Worm (Caenorhabditis elegans) whole organism, young adult: Measurements from ENCODE around the gene F54E4.2.

Experiments
- F57A8.1 ChIP-seq: fragments of 200-800 bp; sonication (Bioruptor generic); optimal IDR thresholded peaks from 2 replicates; lab custom pipeline; 2018; ENCODE audit warnings: mild to moderate bottlenecking, missing genetic modification characterization, moderate library complexity, missing compliant biosample characterization
- hmg-1.2 ChIP-seq: fragments of 200-800 bp; sonication (Bioruptor generic); IDR thresholded peaks from 2 replicates; pipeline ENCODE4 v1.3.6; 2022; ENCODE audit warnings: missing genetic modification reagents, missing genetic modification characterization, missing compliant biosample characterization
- let-607 ChIP-seq, 2 experiments: fragments of 200-800 bp in 1 of 2; sonication (Bioruptor generic) in 1 of 2; sonication (generic microtip) in 1 of 2; optimal IDR thresholded peaks; 2 replicates each; lab custom pipeline; 2016 to 2018; ENCODE audit warnings: mild to moderate bottlenecking in 2 of 2, missing compliant biosample characterization in 2 of 2, missing genetic modification characterization in 2 of 2, moderate library complexity in 2 of 2, missing genotype in 1 of 2
- madf-8 ChIP-seq: fragments of 200-800 bp; sonication (Bioruptor generic); conservative IDR thresholded peaks from 2 replicates; pipeline ENCODE4 v1.3.6; 2022; ENCODE audit warnings: missing genetic modification reagents, missing genetic modification characterization, missing compliant biosample characterization
- snpc-1.1 ChIP-seq: sonication (generic microtip); optimal IDR thresholded peaks from 2 replicates; lab custom pipeline; 2017; ENCODE audit warnings: missing genetic modification characterization, mild to moderate bottlenecking, missing compliant biosample characterization, antibody characterized with exemption, moderate library complexity, missing genotype, missing genetic modification reagents; ENCODE audit not compliant: insufficient read depth
- snpc-4 ChIP-seq, 5 experiments: fragments of 150-350 bp in 1 of 5; sonication (generic microtip) in 4 of 5; optimal IDR thresholded peaks; 2 replicates each; lab custom pipeline; 2014 to 2018; ENCODE audit warnings: missing genetic modification characterization in 5 of 5, missing biosample characterization in 3 of 5, antibody characterized with exemption in 2 of 5, mild to moderate bottlenecking in 2 of 5, missing compliant biosample characterization in 2 of 5, missing genotype in 2 of 5, moderate library complexity in 2 of 5, missing genetic modification reagents in 1 of 5

ce11 chrX:14652058-14652457, 23.3 kb upstream of the F54E4.2 start:
- TF ChIP-seq snpc-4 (GFP tag; optimal IDR thresholded peaks at IDR 0.05; lab: Kevin White, UChicago): no peak
- no peak for TF ChIP-seq snpc-4 (tag; optimal IDR thresholded peaks at IDR 0.05; lab: Kevin White, UChicago)
- TF ChIP-seq F57A8.1 (GFP tag; lab: Kevin White, UChicago): no peak
- no peak for TF ChIP-seq let-607 (tag; optimal IDR thresholded peaks at IDR 0.05; lab: Kevin White, UChicago)
- no peak for TF ChIP-seq hmg-1.2
- no peak for TF ChIP-seq snpc-1.1
- TF ChIP-seq madf-8 (GFP tag; lab: Robert Waterston, UW): no peak
